Worm (Caenorhabditis elegans): Measurements from ENCODE around the gene srh-116.
"Not testable (repeated sequence)": the region's sequence is repeated elsewhere in the genome, so short reads cannot be mapped to it uniquely, and the experiment has no call there.

Gene srh-116

ce11 chrV:17255028-17255427 is at the start of gene srh-116:
srh-116 (minus strand) TSS chrV:17255128.
- TF ChIP-seq him-1, W03F9.2, dao-5 (tag; optimal IDR thresholded peaks at IDR 0.05): not testable (repeated sequence)

- no peak for TF ChIP-seq him-1 (tag; optimal IDR thresholded peaks at IDR 0.05)
- no peak for TF ChIP-seq W03F9.2 (tag; optimal IDR thresholded peaks at IDR 0.05)
- no peak for TF ChIP-seq dao-5 (tag; optimal IDR thresholded peaks at IDR 0.05)
These were observed 48.5 kb upstream of the srh-116 start for ce11 chrV:17303392-17303791.

- TF ChIP-seq dao-5 (tag; optimal IDR thresholded peaks at IDR 0.05): no peak
- TF ChIP-seq W03F9.2 (tag; optimal IDR thresholded peaks at IDR 0.05): no peak
- no peak for TF ChIP-seq him-1 (tag; optimal IDR thresholded peaks at IDR 0.05)
These were observed 47.8 kb upstream of the srh-116 start, which contains the start of gene sri-70 for ce11 chrV:17302754-17303153. sri-70 (plus strand) TSS chrV:17303054.

- TF ChIP-seq dao-5 (tag; optimal IDR thresholded peaks at IDR 0.05) (no peak), W03F9.2 (tag; optimal IDR thresholded peaks at IDR 0.05) (no peak), him-1 (tag; optimal IDR thresholded peaks at IDR 0.05) (no peak)
These were observed 46.4 kb upstream of the srh-116 start, which contains the start of gene K10G4.5 for ce11 chrV:17301375-17301774. K10G4.5 (minus strand) TSS chrV:17301475.

ce11 chrV:17298657-17299056 is 43.7 kb upstream of the srh-116 start:
- no peak for TF ChIP-seq dao-5 (tag; optimal IDR thresholded peaks at IDR 0.05)
- no peak for TF ChIP-seq him-1 (tag; optimal IDR thresholded peaks at IDR 0.05)
- TF ChIP-seq W03F9.2 (tag; optimal IDR thresholded peaks at IDR 0.05): no peak

ce11 chrV:17296443-17296842 is 41.5 kb upstream of the srh-116 start:
- TF ChIP-seq W03F9.2 (tag; optimal IDR thresholded peaks at IDR 0.05) (no peak), dao-5 (tag; optimal IDR thresholded peaks at IDR 0.05) (no peak), him-1 (tag; optimal IDR thresholded peaks at IDR 0.05) (no peak)

ce11 chrV:17292740-17293139 is 37.8 kb upstream of the srh-116 start:
- TF ChIP-seq him-1 (tag; optimal IDR thresholded peaks at IDR 0.05) (no peak), W03F9.2 (tag; optimal IDR thresholded peaks at IDR 0.05) (no peak), dao-5 (tag; optimal IDR thresholded peaks at IDR 0.05) (no peak)

ce11 chrV:17284159-17284558 is 29.2 kb upstream of the srh-116 start:
- TF ChIP-seq him-1 (tag; optimal IDR thresholded peaks at IDR 0.05) (no peak), dao-5 (tag; optimal IDR thresholded peaks at IDR 0.05) (no peak), W03F9.2 (tag; optimal IDR thresholded peaks at IDR 0.05) (no peak)

- TF ChIP-seq him-1 (tag; optimal IDR thresholded peaks at IDR 0.05): no peak
- no peak for TF ChIP-seq dao-5 (tag; optimal IDR thresholded peaks at IDR 0.05)
- no peak for TF ChIP-seq W03F9.2 (tag; optimal IDR thresholded peaks at IDR 0.05)
These were observed 18.3 kb upstream of the srh-116 start, which contains the start of gene K10G4.10 for ce11 chrV:17273249-17273648. K10G4.10 (plus strand) TSS chrV:17273549.

- TF ChIP-seq dao-5 (tag; optimal IDR thresholded peaks at IDR 0.05) (no peak), him-1 (tag; optimal IDR thresholded peaks at IDR 0.05) (no peak), W03F9.2 (tag; optimal IDR thresholded peaks at IDR 0.05) (no peak)
These were observed 17.2 kb upstream of the srh-116 start for ce11 chrV:17272112-17272511.

ce11 chrV:17264855-17265254 is 9.9 kb upstream of the srh-116 start, which contains the start of gene K10G4.3:
K10G4.3 (minus strand) TSS chrV:17264955.
- not testable (repeated sequence) for TF ChIP-seq W03F9.2, dao-5, him-1 (tag; optimal IDR thresholded peaks at IDR 0.05)

ce11 chrV:17261385-17261784 is 6.5 kb upstream of the srh-116 start:
- TF ChIP-seq him-1 (tag; optimal IDR thresholded peaks at IDR 0.05): no peak
- TF ChIP-seq W03F9.2 (tag; optimal IDR thresholded peaks at IDR 0.05): no peak
- no peak for TF ChIP-seq dao-5 (tag; optimal IDR thresholded peaks at IDR 0.05)

- TF ChIP-seq W03F9.2 (tag; optimal IDR thresholded peaks at IDR 0.05) (no peak), him-1 (tag; optimal IDR thresholded peaks at IDR 0.05) (no peak), dao-5 (tag; optimal IDR thresholded peaks at IDR 0.05) (no peak)
These were observed 3.9 kb upstream of the srh-116 start, which contains the start of gene fbxa-85 for ce11 chrV:17258868-17259267. fbxa-85 (plus strand) TSS chrV:17259168.

- TF ChIP-seq him-1 (tag; optimal IDR thresholded peaks at IDR 0.05) (no peak), W03F9.2 (tag; optimal IDR thresholded peaks at IDR 0.05) (no peak)
These were observed 3.3 kb upstream of the srh-116 start for ce11 chrV:17258244-17258643.

- no peak for TF ChIP-seq dao-5 (tag; optimal IDR thresholded peaks at IDR 0.05)
- no peak for TF ChIP-seq W03F9.2 (tag; optimal IDR thresholded peaks at IDR 0.05)
- TF ChIP-seq him-1 (tag; optimal IDR thresholded peaks at IDR 0.05): no peak
These were observed 2.7 kb upstream of the srh-116 start for ce11 chrV:17257637-17258036.

Data from whole organism, L4/young adult.